Worm (Caenorhabditis elegans) whole organism, L4 larva: ENCODE results near the gene R12C12.7.
"Not testable (repeated sequence)": the region's sequence is repeated elsewhere in the genome, so short reads cannot be mapped to it uniquely, and the experiment has no call there.

Experiments used
- ZK546.5 ChIP-seq, 2 experiments: sonication (generic microtip); optimal IDR thresholded peaks; 2 replicates each; lab custom pipeline; 2017; ENCODE audit warnings: missing biosample characterization in 2 of 2, missing genetic modification characterization in 2 of 2
- arid-1 ChIP-seq: fragments of 200-800 bp; sonication (Bioruptor generic); conservative IDR thresholded peaks from 2 replicates; pipeline ENCODE4 v1.3.6; 2022; ENCODE audit warnings: missing genetic modification reagents, missing genetic modification characterization, missing compliant biosample characterization
- ceh-82 ChIP-seq: sonication (generic microtip); optimal IDR thresholded peaks from 2 replicates; lab custom pipeline; 2017; ENCODE audit warnings: missing biosample characterization, missing genetic modification characterization
- ctbp-1 ChIP-seq: fragments of 200-800 bp; sonication (Bioruptor generic); IDR thresholded peaks from 2 replicates; pipeline ENCODE4 v1.3.6; 2022; ENCODE audit warnings: missing genetic modification reagents, missing genetic modification characterization, missing compliant biosample characterization
- dmd-8 ChIP-seq: fragments of 200-800 bp; sonication (Bioruptor generic); IDR thresholded peaks from 2 replicates; pipeline ENCODE4 v1.3.6; 2022; ENCODE audit warnings: missing genetic modification characterization, missing compliant biosample characterization
- nhr-237 ChIP-seq: sonication (generic microtip); optimal IDR thresholded peaks from 2 replicates; lab custom pipeline; 2017; ENCODE audit warnings: missing biosample characterization, missing genetic modification characterization
- set-16 ChIP-seq: fragments of 200-800 bp; sonication (Bioruptor generic); IDR thresholded peaks from 2 replicates; pipeline ENCODE4 v1.3.6; 2022; ENCODE audit warnings: missing genetic modification reagents, missing genetic modification characterization, missing compliant biosample characterization

R12C12.7 gene

ce11 chrII:6014057-6014456 lies 41.7 kb downstream of the R12C12.7 start, which contains the start of gene ZK84.2:
Gene ZK84.2 (plus strand): TSS chrII:6014357.
- not testable (repeated sequence) for TF ChIP-seq nhr-237 (tag; lab: Kevin White, UChicago); arid-1; dmd-8

ce11 chrII:6010544-6010943 lies 45.2 kb downstream of the R12C12.7 start, which contains the start of gene ins-20:
Gene ins-20 (plus strand): TSS chrII:6010844.
- TF ChIP-seq ctbp-1 (GFP tag; lab: Robert Waterston, UW) (no peak), ceh-82 (no peak), ZK546.5 (tag; optimal IDR thresholded peaks at IDR 0.05; lab: Kevin White, UChicago) (no peak)

DNA sequence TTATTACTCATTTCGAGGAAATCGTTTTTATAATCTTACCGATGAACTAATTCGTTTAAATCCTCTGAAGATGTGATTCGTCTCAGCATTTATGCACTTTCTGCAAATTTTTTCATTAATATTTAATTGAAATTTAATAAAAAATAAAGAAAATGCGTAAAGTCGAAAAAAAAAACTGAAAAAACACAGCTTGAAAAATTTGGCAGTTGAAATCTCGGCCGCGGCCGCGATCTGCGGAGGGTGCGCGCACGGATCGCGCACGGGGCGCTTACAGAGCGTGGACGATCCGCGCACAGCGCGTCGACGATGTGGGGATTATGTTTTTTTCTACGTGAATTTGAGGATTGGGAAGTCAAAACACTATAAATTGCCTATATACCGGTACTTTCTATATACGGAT lies 46.9 kb downstream of the R12C12.7 start, which contains the start of gene ZK84.4:
Gene ZK84.4, minus strand, starts transcription at position 101 of the 400 bp plus-strand sequence.
- TF ChIP-seq set-16 (GFP tag; lab: Robert Waterston, UW), result peak; percentile 47; the same call in 1 of the 2 replicates
